Fruit fly (Drosophila melanogaster) whole organism, wandering third instar larva: Measurements from ENCODE around the gene CG10165.

Source experiments
- Abd-B ChIP-seq: fragments of >200 bp; optimal IDR thresholded peaks from 2 replicates; lab custom pipeline; 2017; ENCODE audit warnings: missing biosample characterization, missing genetic modification characterization
- CG32264 ChIP-seq: fragments of 200-800 bp; sonication (Bioruptor generic); optimal IDR thresholded peaks from 2 replicates; lab custom pipeline; 2016; ENCODE audit warnings: missing biosample characterization, missing genetic modification characterization
- CG9705 ChIP-seq: fragments of 200-800 bp; sonication (Bioruptor generic); optimal IDR thresholded peaks from 2 replicates; lab custom pipeline; 2018; ENCODE audit warnings: missing biosample characterization, mild to moderate bottlenecking, missing genetic modification characterization
- CrebA ChIP-seq: fragments of 200-800 bp; sonication (Bioruptor generic); optimal IDR thresholded peaks from 2 replicates; lab custom pipeline; 2016; ENCODE audit warnings: missing biosample characterization, mild to moderate bottlenecking, missing genetic modification characterization, borderline replicate concordance
- Dfd ChIP-seq: fragments of >200 bp; optimal IDR thresholded peaks from 2 replicates; lab custom pipeline; 2017; ENCODE audit warnings: missing biosample characterization, missing genetic modification characterization
- Dif ChIP-seq: fragments of 200-275, 200-300 bp; sonication (Bioruptor generic); optimal IDR thresholded peaks from 2 replicates; lab custom pipeline; 2018; ENCODE audit warnings: missing biosample characterization, missing genetic modification characterization; ENCODE audit not compliant: partially characterized antibody
- GATAd ChIP-seq: sonication (Bioruptor generic); optimal IDR thresholded peaks from 2 replicates; lab custom pipeline; 2016; ENCODE audit warnings: missing biosample characterization, missing genetic modification characterization
- HLH106 ChIP-seq: fragments of 200-800 bp; optimal IDR thresholded peaks from 3 replicates; lab custom pipeline; 2019; ENCODE audit warnings: missing biosample characterization, mild to moderate bottlenecking, missing genetic modification characterization, moderate library complexity
- Hnf4 ChIP-seq: fragments of 200-800 bp; sonication (Bioruptor generic); optimal IDR thresholded peaks from 2 replicates; lab custom pipeline; 2016; ENCODE audit warnings: missing biosample characterization, mild to moderate bottlenecking, missing genetic modification characterization
- Hr78 ChIP-seq: fragments of >200 bp; optimal IDR thresholded peaks from 2 replicates; lab custom pipeline; 2017; ENCODE audit warnings: missing biosample characterization, missing genetic modification characterization
- Hr83 ChIP-seq: fragments of 200-300 bp; sonication (Bioruptor generic); optimal IDR thresholded peaks from 2 replicates; lab custom pipeline; 2016; ENCODE audit warnings: missing biosample characterization, mild to moderate bottlenecking, missing genetic modification characterization, moderate library complexity; ENCODE audit not compliant: poor library complexity, severe bottlenecking
- Jra ChIP-seq: sonication (Bioruptor generic); optimal IDR thresholded peaks from 2 replicates; lab custom pipeline; 2016; ENCODE audit warnings: missing biosample characterization, missing genetic modification characterization
- Mio ChIP-seq: sonication (Bioruptor generic); optimal IDR thresholded peaks from 2 replicates; lab custom pipeline; 2016; ENCODE audit warnings: missing biosample characterization, missing genetic modification characterization
- Myc ChIP-seq: fragments of >200 bp; optimal IDR thresholded peaks from 2 replicates; lab custom pipeline; 2017
- OdsH ChIP-seq: fragments of 200-800 bp; sonication (Bioruptor generic); optimal IDR thresholded peaks from 2 replicates; lab custom pipeline; 2016; ENCODE audit warnings: missing biosample characterization, mild to moderate bottlenecking, missing genetic modification characterization
- Rel ChIP-seq, 2 experiments: fragments of 200-800 bp; sonication (Bioruptor generic) in 1 of 2; optimal IDR thresholded peaks; 2 replicates in 1 of 2; 3 replicates in 1 of 2; lab custom pipeline; 2016 to 2019; ENCODE audit warnings: mild to moderate bottlenecking in 2 of 2, missing biosample characterization in 2 of 2, missing genetic modification characterization in 2 of 2, moderate library complexity in 1 of 2
- Sp1 ChIP-seq: fragments of 200-800 bp; sonication (Bioruptor generic); optimal IDR thresholded peaks from 3 replicates; lab custom pipeline; 2019; ENCODE audit warnings: missing biosample characterization, mild to moderate bottlenecking, missing genetic modification characterization, moderate library complexity
- Vsx2 ChIP-seq: fragments of 200-300, 225-300 bp; sonication (Bioruptor generic); optimal IDR thresholded peaks from 2 replicates; lab custom pipeline; 2018; ENCODE audit warnings: missing biosample characterization, missing genetic modification characterization; ENCODE audit not compliant: partially characterized antibody
- br ChIP-seq: fragments of 200-800 bp; sonication (Bioruptor generic); optimal IDR thresholded peaks from 2 replicates; lab custom pipeline; 2016; ENCODE audit warnings: missing biosample characterization, missing genetic modification characterization
- brk ChIP-seq: fragments of 200-800 bp; sonication (Bioruptor generic); optimal IDR thresholded peaks from 2 replicates; lab custom pipeline; 2016; ENCODE audit warnings: missing biosample characterization, mild to moderate bottlenecking, missing genetic modification characterization
- dl ChIP-seq, 2 experiments: fragments of 175-275, 200-275 bp in 1 of 2; fragments of 200-275 bp in 1 of 2; sonication (Bioruptor generic); optimal IDR thresholded peaks; lab custom pipeline; 2018; ENCODE audit warnings: mild to moderate bottlenecking in 2 of 2, missing biosample characterization in 2 of 2, missing genetic modification characterization in 2 of 2, moderate library complexity in 2 of 2; ENCODE audit not compliant: partially characterized antibody in 2 of 2, insufficient read depth in 1 of 2
- dmrt93B ChIP-seq: fragments of 200-800 bp; sonication (Bioruptor generic); optimal IDR thresholded peaks from 2 replicates; lab custom pipeline; 2018; ENCODE audit warnings: missing biosample characterization, mild to moderate bottlenecking, missing genetic modification characterization
- dsf ChIP-seq: sonication (Bioruptor generic); optimal IDR thresholded peaks from 2 replicates; lab custom pipeline; 2016; ENCODE audit warnings: missing biosample characterization, missing genetic modification characterization, borderline replicate concordance
- ey ChIP-seq: fragments of 200-800 bp; sonication (Bioruptor generic); optimal IDR thresholded peaks from 2 replicates; lab custom pipeline; 2016; ENCODE audit warnings: missing biosample characterization, missing genetic modification characterization
- foxo ChIP-seq, 2 experiments: fragments of 200-800 bp; sonication (Bioruptor generic); optimal IDR thresholded peaks; 2 replicates in 1 of 2; 3 replicates in 1 of 2; lab custom pipeline; 2016 to 2017; ENCODE audit warnings: missing biosample characterization in 2 of 2, missing genetic modification characterization in 2 of 2
- fru ChIP-seq: fragments of 200-800 bp; sonication (Bioruptor generic); optimal IDR thresholded peaks from 3 replicates; lab custom pipeline; 2016; ENCODE audit warnings: missing biosample characterization, mild to moderate bottlenecking, missing genetic modification characterization
- h ChIP-seq: fragments of 200-800 bp; sonication (Bioruptor generic); optimal IDR thresholded peaks from 3 replicates; lab custom pipeline; 2016; ENCODE audit warnings: missing biosample characterization, mild to moderate bottlenecking, missing genetic modification characterization
- jim ChIP-seq: fragments of 175-275, 200-325 bp; sonication (Bioruptor generic); optimal IDR thresholded peaks from 2 replicates; lab custom pipeline; 2016; ENCODE audit warnings: missing biosample characterization, mild to moderate bottlenecking, missing genetic modification characterization
- lola ChIP-seq: fragments of >200 bp; optimal IDR thresholded peaks from 2 replicates; lab custom pipeline; 2017; ENCODE audit warnings: missing biosample characterization, missing genetic modification characterization
- pan ChIP-seq: fragments of >200 bp; optimal IDR thresholded peaks from 2 replicates; lab custom pipeline; 2017
- psq ChIP-seq: fragments of 200-800 bp; sonication (Bioruptor generic); optimal IDR thresholded peaks from 3 replicates; lab custom pipeline; 2017; ENCODE audit warnings: missing biosample characterization, mild to moderate bottlenecking, missing genetic modification characterization, moderate library complexity
- sage ChIP-seq: fragments of 200-800 bp; sonication (Bioruptor generic); optimal IDR thresholded peaks from 2 replicates; lab custom pipeline; 2016; ENCODE audit warnings: missing biosample characterization, mild to moderate bottlenecking, missing genetic modification characterization
- sv ChIP-seq: fragments of 200-800 bp; sonication (Bioruptor generic); optimal IDR thresholded peaks from 3 replicates; lab custom pipeline; 2016; ENCODE audit warnings: missing biosample characterization, missing genetic modification characterization
- tai ChIP-seq: sonication (Bioruptor generic); optimal IDR thresholded peaks from 2 replicates; lab custom pipeline; 2016; ENCODE audit warnings: missing biosample characterization, missing genetic modification characterization
- usp ChIP-seq: fragments of >200 bp; optimal IDR thresholded peaks from 2 replicates; lab custom pipeline; 2017; ENCODE audit warnings: missing biosample characterization, missing genetic modification characterization
- woc ChIP-seq: sonication (Bioruptor generic); optimal IDR thresholded peaks from 2 replicates; lab custom pipeline; 2016; ENCODE audit warnings: missing biosample characterization, mild to moderate bottlenecking, missing genetic modification characterization

CG10165 gene

dm6 chr2L:19543010-19543564 lies 13.0 kb upstream of the CG10165 start:
- TF ChIP-seq woc: no peak
- TF ChIP-seq dl (GFP tag; optimal IDR thresholded peaks at IDR 0.05; lab: Kevin White, UChicago; ENCODE audit: insufficient read depth in 1 of 2, partially characterized antibody in 2 of 2): no peak
- TF ChIP-seq jim: no peak
- peak; percentile 19 for TF ChIP-seq h
- TF ChIP-seq Myc (lab: Kevin White, UChicago): peak; percentile 16
- TF ChIP-seq br: no peak
- no peak for TF ChIP-seq Dfd
- TF ChIP-seq tai: no peak
- TF ChIP-seq Vsx2 (GFP tag; lab: Kevin White, UChicago): no peak
- peak; percentile 57 for TF ChIP-seq brk (GFP tag; lab: Kevin White, UChicago)
- no peak for TF ChIP-seq fru (GFP tag; lab: Kevin White, UChicago)
- TF ChIP-seq foxo (GFP tag; optimal IDR thresholded peaks at IDR 0.05; lab: Kevin White, UChicago): no peak
- no peak for TF ChIP-seq dmrt93B (GFP tag; lab: Kevin White, UChicago)
- no peak for TF ChIP-seq Abd-B (GFP tag; lab: Kevin White, UChicago)
- TF ChIP-seq CG9705 (GFP tag; lab: Kevin White, UChicago): no peak
- TF ChIP-seq Hr78: no peak
- TF ChIP-seq pan (lab: Kevin White, UChicago): no peak
- TF ChIP-seq CG32264 (GFP tag; lab: Kevin White, UChicago): no peak
- no peak for TF ChIP-seq CrebA (GFP tag; lab: Kevin White, UChicago)
- TF ChIP-seq HLH106 (tag; lab: Kevin White, UChicago): no peak
- no peak for TF ChIP-seq Rel (GFP tag; optimal IDR thresholded peaks at IDR 0.05; lab: Kevin White, UChicago)
- TF ChIP-seq Rel (tag; optimal IDR thresholded peaks at IDR 0.05; lab: Kevin White, UChicago): peak; percentile 96
- TF ChIP-seq Hnf4 (GFP tag; lab: Kevin White, UChicago): peak; percentile 14

- TF ChIP-seq woc (no peak), Sp1 (GFP tag; lab: Kevin White, UChicago) (peak; percentile 8), brk (GFP tag; lab: Kevin White, UChicago) (peak; percentile 61), Dif (GFP tag; lab: Kevin White, UChicago) (peak; percentile 14), OdsH (GFP tag; lab: Kevin White, UChicago) (no peak)
- TF ChIP-seq, all 38 proteins: peak for 3
These were observed 12.2 kb upstream of the CG10165 start for dm6 chr2L:19542268-19542773.

- TF ChIP-seq brk (GFP tag; lab: Kevin White, UChicago) (no peak), Abd-B (GFP tag; lab: Kevin White, UChicago) (no peak), Dfd (no peak), br (no peak), fru (GFP tag; lab: Kevin White, UChicago) (no peak), Hnf4 (GFP tag; lab: Kevin White, UChicago) (no peak), usp (GFP tag; lab: Kevin White, UChicago) (no peak), CG32264 (GFP tag; lab: Kevin White, UChicago) (no peak), Hr83 (GFP tag; lab: Kevin White, UChicago) (no peak), Rel (GFP tag; optimal IDR thresholded peaks at IDR 0.05; lab: Kevin White, UChicago) (no peak), Rel (tag; optimal IDR thresholded peaks at IDR 0.05; lab: Kevin White, UChicago) (no peak), sv (GFP tag; lab: Kevin White, UChicago) (no peak), Mio (no peak), woc (no peak), dsf (no peak), Sp1 (GFP tag; lab: Kevin White, UChicago) (no peak), foxo (GFP tag; optimal IDR thresholded peaks at IDR 0.05; lab: Kevin White, UChicago) (no peak), dmrt93B (GFP tag; lab: Kevin White, UChicago) (no peak), HLH106 (tag; lab: Kevin White, UChicago) (no peak), CG9705 (GFP tag; lab: Kevin White, UChicago) (no peak), Jra (GFP tag; lab: Kevin White, UChicago) (no peak)
These were observed 10.2 kb upstream of the CG10165 start, which contains the start of gene CG13081 for dm6 chr2L:19540307-19540706. TSS of gene CG13081 (plus strand) at chr2L:19540607.

- TF ChIP-seq GATAd (GFP tag; lab: Kevin White, UChicago): no peak
- no peak for TF ChIP-seq Abd-B (GFP tag; lab: Kevin White, UChicago)
- TF ChIP-seq brk (GFP tag; lab: Kevin White, UChicago): peak; percentile 20
- no peak for TF ChIP-seq jim
- peak; percentile 42 for TF ChIP-seq Jra (GFP tag; lab: Kevin White, UChicago)
- TF ChIP-seq fru (GFP tag; lab: Kevin White, UChicago): peak; percentile 91
- peak; percentile 87 for TF ChIP-seq br
- TF ChIP-seq CG9705 (GFP tag; lab: Kevin White, UChicago): peak; percentile 73
- TF ChIP-seq h: peak; percentile 92
- no peak for TF ChIP-seq Myc (lab: Kevin White, UChicago)
- TF ChIP-seq HLH106 (tag; lab: Kevin White, UChicago): peak; percentile 87
- TF ChIP-seq psq (GFP tag; lab: Kevin White, UChicago): peak; percentile 88
- no peak for TF ChIP-seq dl (GFP tag; optimal IDR thresholded peaks at IDR 0.05; lab: Kevin White, UChicago; ENCODE audit: insufficient read depth in 1 of 2, partially characterized antibody in 2 of 2)
- TF ChIP-seq CG32264 (GFP tag; lab: Kevin White, UChicago): peak; percentile 65
- TF ChIP-seq dmrt93B (GFP tag; lab: Kevin White, UChicago): peak; percentile 75
- no peak for TF ChIP-seq Vsx2 (GFP tag; lab: Kevin White, UChicago)
- no peak for TF ChIP-seq Mio
- TF ChIP-seq pan (lab: Kevin White, UChicago): no peak
- TF ChIP-seq sage: peak; percentile 29
- peak; percentile 80 for TF ChIP-seq Hnf4 (GFP tag; lab: Kevin White, UChicago)
- TF ChIP-seq dsf: peak; percentile 44
- no peak for TF ChIP-seq lola (GFP tag; lab: Kevin White, UChicago)
- TF ChIP-seq ey (GFP tag; lab: Kevin White, UChicago): peak; percentile 85
- peak; percentile 88 for TF ChIP-seq Sp1 (GFP tag; lab: Kevin White, UChicago)
- peak in 1 of 2 experiments; percentile 90 for TF ChIP-seq foxo (GFP tag; optimal IDR thresholded peaks at IDR 0.05; lab: Kevin White, UChicago)
- no peak for TF ChIP-seq usp (GFP tag; lab: Kevin White, UChicago)
These were observed 7.8 kb upstream of the CG10165 start, which contains the start of gene CG13082 for dm6 chr2L:19537779-19538456. TSS of gene CG13082 (plus strand) at chr2L:19538425.
